Worm (Caenorhabditis elegans): Measurements from ENCODE around the gene col-68.

DNA sequence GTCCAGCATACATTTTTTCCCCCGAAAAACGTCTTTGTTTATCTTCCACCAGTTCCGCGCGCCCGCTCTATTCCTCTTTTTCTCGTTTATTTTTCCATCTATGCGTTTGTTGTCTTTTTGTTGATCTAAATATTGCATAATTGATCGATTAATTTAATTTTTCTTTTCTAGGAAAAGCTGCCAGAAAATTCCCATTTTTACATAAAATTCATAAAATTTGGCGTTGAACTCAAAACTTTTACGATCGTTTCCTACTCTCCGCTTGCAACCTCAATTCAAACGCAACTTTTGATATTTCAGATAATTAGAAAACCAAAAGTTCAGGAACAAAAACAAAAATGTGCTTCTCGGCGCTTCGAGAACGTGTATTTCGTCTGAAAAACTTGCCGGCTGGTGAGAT is 4.5 kb downstream of the col-68 start, which contains the start of gene C50D2.2:
- no peak for TF ChIP-seq ama-1 (optimal IDR thresholded peaks at IDR 0.05)
- no peak for TF ChIP-seq F13C5.2 (tag; optimal IDR thresholded peaks at IDR 0.05)
- TF ChIP-seq hnd-1 (tag; optimal IDR thresholded peaks at IDR 0.05): no peak
- no peak for TF ChIP-seq tbx-11 (GFP tag; IDR thresholded peaks at IDR 0.05)
- TF ChIP-seq sea-1 (GFP tag; conservative IDR thresholded peaks at IDR 0.05): no peak
- no peak for TF ChIP-seq B0310.2 (tag; optimal IDR thresholded peaks at IDR 0.05)
- TF ChIP-seq pes-1 (GFP tag; IDR thresholded peaks at IDR 0.05): no peak
- TF ChIP-seq ceh-36 (tag; optimal IDR thresholded peaks at IDR 0.05): no peak
- TF ChIP-seq flt-1 (GFP tag; IDR thresholded peaks at IDR 0.05): no peak
- no peak for TF ChIP-seq hmg-4 (GFP tag; optimal IDR thresholded peaks at IDR 0.05)
- no peak for TF ChIP-seq ets-7 (tag; optimal IDR thresholded peaks at IDR 0.05)
- no peak for TF ChIP-seq aly-1 (tag; optimal IDR thresholded peaks at IDR 0.05)
- no peak for TF ChIP-seq tbx-37 (GFP tag; conservative IDR thresholded peaks at IDR 0.05)

Measured in whole organism, early embryonic.